Worm (Caenorhabditis elegans) whole organism, L1 larva: ENCODE data around the gene cyc-2.2.

Source experiments
- C04F5.9 ChIP-seq: sonication (generic microtip); optimal IDR thresholded peaks from 2 replicates; lab custom pipeline; 2016; ENCODE audit warnings: missing genetic modification characterization, missing compliant biosample characterization
- F16B12.6 ChIP-seq: fragments of 150-350 bp; optimal IDR thresholded peaks from 2 replicates; lab custom pipeline; 2014; ENCODE audit warnings: missing biosample characterization, missing genetic modification characterization
- Y116A8C.19 ChIP-seq: sonication (generic microtip); optimal IDR thresholded peaks from 2 replicates; lab custom pipeline; 2016; ENCODE audit warnings: missing compliant biosample characterization, missing genetic modification characterization, borderline replicate concordance
- aly-2 ChIP-seq: fragments of 150-350 bp; optimal IDR thresholded peaks from 2 replicates; lab custom pipeline; 2014; ENCODE audit warnings: missing biosample characterization, missing genetic modification characterization
- ama-1 ChIP-seq: fragments of 150-350 bp; optimal IDR thresholded peaks from 2 replicates; lab custom pipeline; 2014
- blmp-1 ChIP-seq: fragments of 150-350 bp; optimal IDR thresholded peaks from 2 replicates; lab custom pipeline; 2014; ENCODE audit warnings: missing biosample characterization, missing genetic modification characterization
- ceh-8 ChIP-seq: fragments of 200-800 bp; sonication (Bioruptor generic); optimal IDR thresholded peaks from 2 replicates; lab custom pipeline; 2018; ENCODE audit warnings: mild to moderate bottlenecking, missing genetic modification characterization, moderate library complexity, missing compliant biosample characterization
- ceh-82 ChIP-seq, 3 experiments: fragments of 150-350 bp in 1 of 3; sonication (generic microtip) in 2 of 3; optimal IDR thresholded peaks; 2 replicates each; lab custom pipeline; 2014 to 2017; ENCODE audit warnings: missing biosample characterization in 3 of 3, missing genetic modification characterization in 3 of 3
- dpl-1 ChIP-seq, 3 experiments: fragments of 150-350 bp in 2 of 3; sonication (generic microtip) in 1 of 3; optimal IDR thresholded peaks; 2 replicates each; lab custom pipeline; 2014 to 2017; ENCODE audit warnings: missing biosample characterization in 3 of 3, missing genetic modification characterization in 3 of 3, missing genetic modification reagents in 3 of 3
- dsc-1 ChIP-seq: sonication (generic microtip); optimal IDR thresholded peaks from 2 replicates; lab custom pipeline; 2016; ENCODE audit warnings: mild to moderate bottlenecking, missing genetic modification characterization, missing compliant biosample characterization
- efl-1 ChIP-seq, 4 experiments: fragments of 150-350 bp; optimal IDR thresholded peaks in 3 of 4; peaks in 1 of 4; 1 replicate in 1 of 4; 2 replicates in 3 of 4; lab custom pipeline; 2014; ENCODE audit warnings: missing biosample characterization in 2 of 4, missing genetic modification characterization in 2 of 4, missing genetic modification reagents in 2 of 4
- efl-3 ChIP-seq: fragments of 200-800 bp; sonication (Bioruptor generic); optimal IDR thresholded peaks from 2 replicates; lab custom pipeline; 2018; ENCODE audit warnings: mild to moderate bottlenecking, missing genetic modification characterization, missing compliant biosample characterization
- elt-3 ChIP-seq, 6 experiments: fragments of 150-350 bp in 1 of 6; sonication (generic microtip); optimal IDR thresholded peaks; 2 replicates each; lab custom pipeline; 2017 to 2018; ENCODE audit warnings: missing biosample characterization in 6 of 6, missing genetic modification characterization in 6 of 6, inconsistent platforms in 1 of 6
- ets-5 ChIP-seq: fragments of 200-800 bp; sonication (Bioruptor generic); IDR thresholded peaks from 2 replicates; pipeline ENCODE4 v1.3.6; 2022; ENCODE audit warnings: missing genetic modification characterization, missing compliant biosample characterization
- fkh-10 ChIP-seq: sonication (generic microtip); optimal IDR thresholded peaks from 2 replicates; lab custom pipeline; 2017; ENCODE audit warnings: missing biosample characterization, missing genetic modification reagents, missing genetic modification characterization
- fkh-4 ChIP-seq: sonication (generic microtip); optimal IDR thresholded peaks from 2 replicates; lab custom pipeline; 2016; ENCODE audit warnings: missing compliant biosample characterization, missing genetic modification characterization, borderline replicate concordance
- fkh-8 ChIP-seq: sonication (generic microtip); optimal IDR thresholded peaks from 2 replicates; lab custom pipeline; 2016; ENCODE audit warnings: mild to moderate bottlenecking, missing genetic modification characterization, missing compliant biosample characterization
- fos-1 ChIP-seq: fragments of 150-350 bp; optimal IDR thresholded peaks from 2 replicates; lab custom pipeline; 2014; ENCODE audit warnings: missing biosample characterization, missing genetic modification characterization
- grh-1 ChIP-seq: fragments of 200-800 bp; sonication (Bioruptor generic); IDR thresholded peaks from 2 replicates; pipeline ENCODE4 v1.3.6; 2022; ENCODE audit warnings: missing genetic modification reagents, missing genetic modification characterization, missing compliant biosample characterization
- irx-1 ChIP-seq: sonication (generic microtip); optimal IDR thresholded peaks from 2 replicates; lab custom pipeline; 2016; ENCODE audit warnings: missing genetic modification characterization, missing compliant biosample characterization
- isw-1 ChIP-seq: fragments of 200-800 bp; sonication (Bioruptor generic); IDR thresholded peaks from 2 replicates; pipeline ENCODE4 v1.3.6; 2022; ENCODE audit warnings: missing genetic modification characterization, missing compliant biosample characterization
- jun-1 ChIP-seq: fragments of 150-350 bp; optimal IDR thresholded peaks from 2 replicates; lab custom pipeline; 2014; ENCODE audit warnings: missing biosample characterization, missing genetic modification reagents, missing genetic modification characterization
- lin-14 ChIP-seq: fragments of 200-800 bp; sonication (Bioruptor generic); optimal IDR thresholded peaks from 2 replicates; lab custom pipeline; 2018; ENCODE audit warnings: mild to moderate bottlenecking, missing genetic modification characterization, moderate library complexity, missing compliant biosample characterization
- lin-35 ChIP-seq, 2 experiments: fragments of 150-350 bp; optimal IDR thresholded peaks; 2 replicates each; lab custom pipeline; 2014; ENCODE audit warnings: missing biosample characterization in 2 of 2, missing genetic modification characterization in 2 of 2, missing genetic modification reagents in 2 of 2
- lin-39 ChIP-seq: fragments of 150-350 bp; optimal IDR thresholded peaks from 2 replicates; lab custom pipeline; 2014; ENCODE audit warnings: missing biosample characterization, missing genetic modification reagents, missing genetic modification characterization
- lir-3 ChIP-seq: sonication (generic microtip); optimal IDR thresholded peaks from 2 replicates; lab custom pipeline; 2016; ENCODE audit warnings: mild to moderate bottlenecking, missing genetic modification characterization, moderate library complexity, missing compliant biosample characterization; ENCODE audit not compliant: poor library complexity
- lsy-2 ChIP-seq, 2 experiments: fragments of 150-350 bp; optimal IDR thresholded peaks; 2 replicates each; lab custom pipeline; 2014; ENCODE audit warnings: missing biosample characterization in 2 of 2, missing genetic modification characterization in 2 of 2
- mdl-1 ChIP-seq, 2 experiments: fragments of 150-350 bp; optimal IDR thresholded peaks; 2 replicates each; lab custom pipeline; 2014 to 2017; ENCODE audit warnings: missing biosample characterization in 2 of 2, missing genetic modification characterization in 2 of 2, inconsistent platforms in 1 of 2
- mep-1 ChIP-seq: fragments of 150-350 bp; optimal IDR thresholded peaks from 2 replicates; lab custom pipeline; 2014; ENCODE audit warnings: missing biosample characterization, missing genetic modification characterization
- nhr-19 ChIP-seq: fragments of 200-800 bp; sonication (Bioruptor generic); conservative IDR thresholded peaks from 2 replicates; pipeline ENCODE4 v1.3.6; 2022; ENCODE audit warnings: missing genetic modification characterization, missing compliant biosample characterization
- nhr-20 ChIP-seq: sonication (generic microtip); optimal IDR thresholded peaks from 2 replicates; lab custom pipeline; 2016; ENCODE audit warnings: mild to moderate bottlenecking, missing genetic modification characterization, missing compliant biosample characterization
- nhr-237 ChIP-seq: fragments of 150-350 bp; optimal IDR thresholded peaks from 2 replicates; lab custom pipeline; 2014; ENCODE audit warnings: missing biosample characterization, missing genetic modification characterization
- nhr-28 ChIP-seq: fragments of 150-350 bp; optimal IDR thresholded peaks from 2 replicates; lab custom pipeline; 2014; ENCODE audit warnings: missing biosample characterization, missing genetic modification characterization
- nhr-47 ChIP-seq: sonication (generic microtip); optimal IDR thresholded peaks from 2 replicates; lab custom pipeline; 2016; ENCODE audit warnings: mild to moderate bottlenecking, missing genetic modification characterization, moderate library complexity, missing compliant biosample characterization
- nhr-71 ChIP-seq: sonication (generic microtip); optimal IDR thresholded peaks from 2 replicates; lab custom pipeline; 2016; ENCODE audit warnings: mild to moderate bottlenecking, missing genetic modification characterization, moderate library complexity, missing compliant biosample characterization
- nhr-76 ChIP-seq: sonication (generic microtip); optimal IDR thresholded peaks from 2 replicates; lab custom pipeline; 2017; ENCODE audit warnings: missing biosample characterization, missing genetic modification characterization
- nhr-90 ChIP-seq: sonication (generic microtip); optimal IDR thresholded peaks from 2 replicates; lab custom pipeline; 2016; ENCODE audit warnings: mild to moderate bottlenecking, missing genetic modification characterization, missing compliant biosample characterization; ENCODE audit not compliant: poor library complexity
- pag-3 ChIP-seq: sonication (generic microtip); optimal IDR thresholded peaks from 2 replicates; lab custom pipeline; 2017; ENCODE audit warnings: missing genetic modification characterization, mild to moderate bottlenecking, missing compliant biosample characterization, antibody characterized with exemption, borderline replicate concordance; ENCODE audit not compliant: insufficient read depth
- pax-3 ChIP-seq: fragments of 200-800 bp; sonication (Bioruptor generic); optimal IDR thresholded peaks from 2 replicates; lab custom pipeline; 2018; ENCODE audit warnings: mild to moderate bottlenecking, missing genetic modification characterization, moderate library complexity, missing compliant biosample characterization
- pqm-1 ChIP-seq: sonication (generic microtip); optimal IDR thresholded peaks from 3 replicates; lab custom pipeline; 2017; ENCODE audit warnings: missing biosample characterization, missing genetic modification characterization
- rnt-1 ChIP-seq: sonication (generic microtip); optimal IDR thresholded peaks from 2 replicates; lab custom pipeline; 2016; ENCODE audit warnings: mild to moderate bottlenecking, missing genetic modification characterization, moderate library complexity, missing compliant biosample characterization
- skn-1 ChIP-seq: fragments of 150-350 bp; optimal IDR thresholded peaks from 2 replicates; lab custom pipeline; 2014; ENCODE audit warnings: missing biosample characterization, missing genetic modification characterization
- snpc-4 ChIP-seq: fragments of 150-350 bp; optimal IDR thresholded peaks from 2 replicates; lab custom pipeline; 2014; ENCODE audit warnings: missing biosample characterization, missing genetic modification characterization
- snu-23 ChIP-seq: sonication (generic microtip); optimal IDR thresholded peaks from 2 replicates; lab custom pipeline; 2016; ENCODE audit warnings: missing genetic modification characterization, missing compliant biosample characterization
- sptf-1 ChIP-seq: fragments of 150-350 bp; optimal IDR thresholded peaks from 2 replicates; lab custom pipeline; 2014; ENCODE audit warnings: missing biosample characterization, missing genetic modification characterization
- swsn-7 ChIP-seq: sonication (generic microtip); optimal IDR thresholded peaks from 2 replicates; lab custom pipeline; 2016; ENCODE audit warnings: missing genetic modification characterization, missing compliant biosample characterization
- tbx-2 ChIP-seq: sonication (generic microtip); optimal IDR thresholded peaks from 2 replicates; lab custom pipeline; 2016; ENCODE audit warnings: missing genetic modification characterization, missing compliant biosample characterization
- unc-86 ChIP-seq: sonication (generic microtip); optimal IDR thresholded peaks from 2 replicates; lab custom pipeline; 2016; ENCODE audit warnings: missing genetic modification characterization, missing compliant biosample characterization
- vab-15 ChIP-seq: sonication (generic microtip); optimal IDR thresholded peaks from 2 replicates; lab custom pipeline; 2017; ENCODE audit warnings: missing genotype, mild to moderate bottlenecking, missing genetic modification characterization, missing compliant biosample characterization
- xbp-1 ChIP-seq: sonication (generic microtip); optimal IDR thresholded peaks from 2 replicates; lab custom pipeline; 2016; ENCODE audit warnings: missing genetic modification characterization, missing compliant biosample characterization

Gene cyc-2.2

DNA sequence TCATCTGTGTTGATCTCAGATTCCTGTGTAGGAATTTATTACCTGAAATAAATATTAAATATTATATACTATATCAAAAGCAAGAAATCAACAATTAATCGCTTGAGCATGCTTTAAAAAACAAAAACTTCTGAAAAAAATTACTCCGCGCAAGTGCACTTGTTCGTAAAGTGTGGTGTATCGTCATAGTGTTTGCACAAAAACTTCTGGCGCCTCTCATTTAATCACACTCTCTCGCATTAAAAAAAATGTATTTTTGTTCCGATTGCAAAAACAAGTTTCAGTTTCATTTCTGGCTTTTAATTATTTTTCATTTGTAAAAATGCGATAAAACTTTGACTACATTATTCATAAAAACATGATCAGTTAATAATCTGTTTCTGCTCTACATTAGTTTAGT lies 12.9 kb downstream of the cyc-2.2 start, which contains the start of the genes C14C10.10 and ril-2:
Gene C14C10.10 (minus strand): TSS at position 19 of the 400 bp plus-strand sequence.
Gene ril-2 (minus strand): TSS at position 48 of the 400 bp plus-strand sequence.
- peak; percentile 65 for TF ChIP-seq mep-1 (tag; lab: Kevin White, UChicago)
- TF ChIP-seq snu-23 (GFP tag; lab: Kevin White, UChicago), result peak; percentile 43
- TF ChIP-seq lin-35 (GFP tag; optimal IDR thresholded peaks at IDR 0.05; lab: Kevin White, UChicago), result peak in 1 of 2 experiments; percentile 34
- TF ChIP-seq nhr-71 (tag; lab: Kevin White, UChicago), result peak; percentile 47
- peak; percentile 36 for TF ChIP-seq irx-1 (tag; lab: Kevin White, UChicago)
- TF ChIP-seq efl-1 (optimal IDR thresholded peaks at IDR 0.05; lab: Kevin White, UChicago), result peak; percentile 30 to 33
- TF ChIP-seq efl-1 (GFP tag; optimal IDR thresholded peaks at IDR 0.05 in 1 of 2; lab: Kevin White, UChicago), result peak; percentile 51 to 94
- peak; percentile 13 for TF ChIP-seq xbp-1 (tag; lab: Kevin White, UChicago)
- TF ChIP-seq ceh-82 (tag; optimal IDR thresholded peaks at IDR 0.05; lab: Kevin White, UChicago), result peak in 2 of 3 experiments; percentile 13 to 32
- peak; percentile 49 for TF ChIP-seq nhr-47 (tag; lab: Kevin White, UChicago)
- peak; percentile 84 for TF ChIP-seq F16B12.6 (tag; lab: Kevin White, UChicago)
- no peak for TF ChIP-seq ama-1 (lab: Kevin White, UChicago)
- peak in 2 of 3 experiments; percentile 43 to 45 for TF ChIP-seq dpl-1 (GFP tag; optimal IDR thresholded peaks at IDR 0.05; lab: Kevin White, UChicago)
- TF ChIP-seq tbx-2 (tag; lab: Kevin White, UChicago), result peak; percentile 0
- TF ChIP-seq isw-1 (GFP tag; lab: Robert Waterston, UW), result no peak
- TF ChIP-seq efl-3 (GFP tag; lab: Kevin White, UChicago), result no peak
- no peak for TF ChIP-seq nhr-19
- no peak for TF ChIP-seq fkh-10 (GFP tag; lab: Kevin White, UChicago)
- peak; percentile 15 for TF ChIP-seq swsn-7 (tag; lab: Kevin White, UChicago)
- peak; percentile 13 for TF ChIP-seq aly-2 (tag; lab: Kevin White, UChicago)
- TF ChIP-seq lsy-2 (tag; optimal IDR thresholded peaks at IDR 0.05; lab: Kevin White, UChicago), result peak; percentile 4 to 51
- TF ChIP-seq snpc-4, result peak; percentile 24
- TF ChIP-seq jun-1 (tag; lab: Kevin White, UChicago), result no peak
- TF ChIP-seq grh-1 (GFP tag; lab: Robert Waterston, UW), result no peak
- no peak for TF ChIP-seq Y116A8C.19
- no peak for TF ChIP-seq unc-86 (tag; lab: Kevin White, UChicago)
- no peak for TF ChIP-seq pag-3 (tag; lab: Kevin White, UChicago)
- peak; percentile 28 for TF ChIP-seq rnt-1
- no peak for TF ChIP-seq blmp-1 (tag; lab: Kevin White, UChicago)
- TF ChIP-seq nhr-28, result no peak
- TF ChIP-seq lin-14 (GFP tag; lab: Kevin White, UChicago), result peak; percentile 56
- TF ChIP-seq nhr-90, result no peak

DNA sequence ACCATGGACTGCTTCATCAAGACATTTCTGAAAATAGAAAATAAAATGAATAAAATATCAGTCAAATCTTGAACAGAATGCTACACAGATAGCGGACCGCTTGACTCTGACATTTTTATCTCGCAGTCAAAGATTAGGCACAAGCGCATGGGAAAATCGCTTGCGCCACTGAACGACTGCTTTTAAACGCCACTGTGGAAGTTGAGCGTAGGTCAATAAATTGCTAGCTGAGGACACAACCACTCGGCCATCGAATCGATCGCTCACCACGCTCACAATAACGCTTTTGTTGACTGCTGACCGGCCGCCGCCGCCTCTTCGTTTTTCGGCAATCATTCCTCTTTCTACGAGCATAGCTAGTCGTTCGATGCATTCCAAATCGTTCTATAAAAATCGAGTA lies 15.2 kb downstream of the cyc-2.2 start:
- TF ChIP-seq ceh-8 (GFP tag; lab: Kevin White, UChicago) (no peak), dsc-1 (peak; percentile 62), skn-1 (tag; lab: Kevin White, UChicago) (peak; percentile 41), pqm-1 (tag; lab: Kevin White, UChicago) (no peak), fos-1 (tag; lab: Kevin White, UChicago) (no peak), vab-15 (peak; percentile 57), lin-14 (GFP tag; lab: Kevin White, UChicago) (peak; percentile 44), aly-2 (tag; lab: Kevin White, UChicago) (no peak), nhr-90 (peak; percentile 72), C04F5.9 (tag; lab: Kevin White, UChicago) (no peak), mdl-1 (tag; optimal IDR thresholded peaks at IDR 0.05; lab: Kevin White, UChicago) (no peak), fkh-4 (tag; lab: Kevin White, UChicago) (no peak), lir-3 (tag; lab: Kevin White, UChicago) (no peak), nhr-237 (tag; lab: Kevin White, UChicago) (no peak), snpc-4 (peak; percentile 22), pax-3 (tag; lab: Kevin White, UChicago) (peak; percentile 1), elt-3 (tag; optimal IDR thresholded peaks at IDR 0.05; lab: Kevin White, UChicago) (peak in 2 of 6 experiments; percentile 2 to 8), nhr-47 (tag; lab: Kevin White, UChicago) (peak; percentile 64), fkh-8 (tag; lab: Kevin White, UChicago) (no peak), efl-1 (optimal IDR thresholded peaks at IDR 0.05; lab: Kevin White, UChicago) (peak; percentile 45 to 52), efl-1 (GFP tag; optimal IDR thresholded peaks at IDR 0.05 in 1 of 2; lab: Kevin White, UChicago) (peak; percentile 23 to 93), nhr-76 (tag; lab: Kevin White, UChicago) (peak; percentile 63), lin-39 (tag; lab: Kevin White, UChicago) (no peak), sptf-1 (tag; lab: Kevin White, UChicago) (no peak), nhr-20 (peak; percentile 59), nhr-28 (no peak), ets-5 (GFP tag; lab: Robert Waterston, UW) (no peak), lin-35 (GFP tag; optimal IDR thresholded peaks at IDR 0.05; lab: Kevin White, UChicago) (peak; percentile 44 to 76)
